Worm (Caenorhabditis elegans): ENCODE data around the gene sdhb-1.

ce11 chrII:9333714-9334113 lies 18.8 kb downstream of the sdhb-1 start, which contains the start of gene scp-1:
- TF ChIP-seq lsy-2 (tag; optimal IDR thresholded peaks at IDR 0.05) (no peak), blmp-1 (tag; optimal IDR thresholded peaks at IDR 0.05) (no peak), unc-62 (GFP tag; optimal IDR thresholded peaks at IDR 0.05) (no peak), mab-5 (tag; optimal IDR thresholded peaks at IDR 0.05) (no peak), snpc-4 (tag; optimal IDR thresholded peaks at IDR 0.05) (no peak), nhr-76 (tag; optimal IDR thresholded peaks at IDR 0.05) (no peak), sptf-1 (tag; optimal IDR thresholded peaks at IDR 0.05) (no peak), elt-3 (tag; optimal IDR thresholded peaks at IDR 0.05) (no peak)
